Worm (Caenorhabditis elegans) whole organism, L4 larva: ENCODE measurements around the gene cec-1.

Experiments used
- F44E2.7 ChIP-seq: fragments of 200-800 bp; sonication (Bioruptor generic); IDR thresholded peaks from 2 replicates; pipeline ENCODE4 v2.1.2; 2022; ENCODE audit warnings: missing genetic modification characterization, missing compliant biosample characterization
- T26A8.4 ChIP-seq: fragments of 200-800 bp; sonication (Bioruptor generic); IDR thresholded peaks from 2 replicates; pipeline ENCODE4 v1.3.6; 2022; ENCODE audit warnings: missing genetic modification characterization, missing compliant biosample characterization
- Y48G9A.11 ChIP-seq: fragments of 200-800 bp; sonication (Bioruptor generic); IDR thresholded peaks from 2 replicates; pipeline ENCODE4 v1.3.6; 2022; ENCODE audit warnings: missing genetic modification reagents, missing genetic modification characterization, missing compliant biosample characterization
- Y5F2A.4 ChIP-seq: fragments of 200-800 bp; sonication (Bioruptor generic); optimal IDR thresholded peaks from 2 replicates; lab custom pipeline; 2018; ENCODE audit warnings: mild to moderate bottlenecking, missing genetic modification characterization, missing compliant biosample characterization
- aha-1 ChIP-seq: fragments of 150-350 bp; peaks from one replicate; lab custom pipeline; 2014; ENCODE audit warnings: missing biosample characterization, missing genetic modification characterization
- aly-2 ChIP-seq: sonication (generic microtip); optimal IDR thresholded peaks from 2 replicates; lab custom pipeline; 2018; ENCODE audit warnings: missing biosample characterization, missing genetic modification characterization
- ceh-62 ChIP-seq: sonication (generic microtip); optimal IDR thresholded peaks from 2 replicates; lab custom pipeline; 2017; ENCODE audit warnings: missing biosample characterization, missing genetic modification characterization
- ceh-82 ChIP-seq: sonication (generic microtip); optimal IDR thresholded peaks from 2 replicates; lab custom pipeline; 2017; ENCODE audit warnings: missing biosample characterization, missing genetic modification characterization
- daf-19 ChIP-seq: fragments of 200-800 bp; sonication (Bioruptor generic); conservative IDR thresholded peaks from 2 replicates; pipeline ENCODE4 v1.3.6; 2022; ENCODE audit warnings: missing genetic modification characterization, missing compliant biosample characterization
- daf-8 ChIP-seq: fragments of 200-800 bp; sonication (Bioruptor generic); IDR thresholded peaks from 2 replicates; pipeline ENCODE4 v1.3.6; 2022; ENCODE audit warnings: missing genetic modification characterization, missing compliant biosample characterization
- dmd-6 ChIP-seq: fragments of 200-800 bp; sonication (Bioruptor generic); IDR thresholded peaks from 2 replicates; pipeline ENCODE4 v1.3.6; 2022; ENCODE audit warnings: missing genetic modification reagents, missing genetic modification characterization, missing compliant biosample characterization
- fkh-10 ChIP-seq: fragments of 150-350 bp; optimal IDR thresholded peaks from 2 replicates; lab custom pipeline; 2014; ENCODE audit warnings: missing biosample characterization, missing genetic modification reagents, missing genetic modification characterization
- hlh-11 ChIP-seq: fragments of 200-800 bp; sonication (Bioruptor generic); optimal IDR thresholded peaks from 2 replicates; lab custom pipeline; 2018; ENCODE audit warnings: mild to moderate bottlenecking, missing genetic modification characterization, missing compliant biosample characterization
- hlh-30 ChIP-seq: sonication (generic microtip); optimal IDR thresholded peaks from 2 replicates; lab custom pipeline; 2017; ENCODE audit warnings: antibody characterized with exemption, mild to moderate bottlenecking, missing genetic modification characterization, missing compliant biosample characterization; ENCODE audit not compliant: insufficient read depth
- lin-38 ChIP-seq: fragments of 200-800 bp; sonication (Bioruptor generic); IDR thresholded peaks from 2 replicates; pipeline ENCODE4 v1.3.6; 2022; ENCODE audit warnings: missing genetic modification reagents, missing genetic modification characterization, missing compliant biosample characterization
- lsy-2 ChIP-seq, 2 experiments: fragments of 150-350 bp in 1 of 2; sonication (generic microtip) in 1 of 2; optimal IDR thresholded peaks; 2 replicates each; lab custom pipeline; 2014 to 2017; ENCODE audit warnings: missing biosample characterization in 2 of 2, missing genetic modification characterization in 2 of 2
- mdl-1 ChIP-seq, 2 experiments: fragments of 150-350 bp in 1 of 2; sonication (generic microtip) in 1 of 2; optimal IDR thresholded peaks; 2 replicates each; lab custom pipeline; 2014 to 2017; ENCODE audit warnings: missing biosample characterization in 2 of 2, missing genetic modification characterization in 2 of 2
- nhr-237 ChIP-seq: sonication (generic microtip); optimal IDR thresholded peaks from 2 replicates; lab custom pipeline; 2017; ENCODE audit warnings: missing biosample characterization, missing genetic modification characterization
- nhr-41 ChIP-seq: fragments of 200-800 bp; sonication (Bioruptor generic); IDR thresholded peaks from 2 replicates; pipeline ENCODE4 v1.3.6; 2022; ENCODE audit warnings: missing genetic modification reagents, missing genetic modification characterization, missing compliant biosample characterization
- nhr-76 ChIP-seq: fragments of 150-350 bp; optimal IDR thresholded peaks from 2 replicates; lab custom pipeline; 2014; ENCODE audit warnings: missing biosample characterization, missing genetic modification characterization
- nhr-77 ChIP-seq: fragments of 150-350 bp; optimal IDR thresholded peaks from 2 replicates; lab custom pipeline; 2014; ENCODE audit warnings: missing biosample characterization, missing genetic modification characterization
- php-3 ChIP-seq: fragments of 200-800 bp; sonication (Bioruptor generic); IDR thresholded peaks from 2 replicates; pipeline ENCODE4 v1.3.6; 2022; ENCODE audit warnings: missing genetic modification reagents, missing genetic modification characterization, missing compliant biosample characterization
- set-16 ChIP-seq: fragments of 200-800 bp; sonication (Bioruptor generic); IDR thresholded peaks from 2 replicates; pipeline ENCODE4 v1.3.6; 2022; ENCODE audit warnings: missing genetic modification reagents, missing genetic modification characterization, missing compliant biosample characterization
- skn-1 ChIP-seq: fragments of 150-350 bp; optimal IDR thresholded peaks from 2 replicates; lab custom pipeline; 2014; ENCODE audit warnings: missing biosample characterization, missing genetic modification characterization
- spr-1 ChIP-seq: sonication (generic microtip); optimal IDR thresholded peaks from 2 replicates; lab custom pipeline; 2016; ENCODE audit warnings: mild to moderate bottlenecking, missing genetic modification characterization, missing compliant biosample characterization
- unc-62 ChIP-seq, 3 experiments: fragments of 150-350 bp in 1 of 3; sonication (generic microtip); optimal IDR thresholded peaks in 2 of 3; peaks in 1 of 3; 1 replicate in 1 of 3; 2 replicates in 2 of 3; lab custom pipeline; 2014 to 2017; ENCODE audit warnings: missing biosample characterization in 3 of 3, missing genetic modification characterization in 3 of 3, missing genetic modification reagents in 3 of 3, missing genotype in 1 of 3
- ztf-11 ChIP-seq: fragments of 150-350 bp; optimal IDR thresholded peaks from 2 replicates; lab custom pipeline; 2014; ENCODE audit warnings: missing biosample characterization, missing genetic modification characterization

cec-1 gene

DNA sequence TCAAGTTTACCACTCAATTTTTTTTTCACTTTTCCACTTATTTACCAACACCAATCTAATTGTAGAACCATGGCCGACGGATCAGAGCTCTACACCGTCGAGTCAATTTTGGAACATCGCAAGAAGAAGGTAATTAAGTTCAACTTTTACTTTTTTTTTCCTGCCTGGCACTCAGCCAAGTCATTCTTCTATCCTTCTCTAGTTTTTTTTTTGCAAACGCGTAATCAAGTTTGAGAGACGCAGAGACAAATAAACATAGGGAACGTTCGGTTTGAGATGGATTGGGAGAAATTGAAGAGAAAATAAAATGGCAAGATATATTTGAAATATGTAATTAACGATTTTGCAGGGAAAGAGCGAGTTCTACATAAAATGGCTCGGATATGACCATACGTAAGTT, at the start of gene cec-1 (continued):
- TF ChIP-seq php-3 (GFP tag; lab: Robert Waterston, UW): no peak
- TF ChIP-seq daf-8 (GFP tag; lab: Robert Waterston, UW): no peak
- TF ChIP-seq F44E2.7 (GFP tag; lab: Robert Waterston, UW): no peak

DNA sequence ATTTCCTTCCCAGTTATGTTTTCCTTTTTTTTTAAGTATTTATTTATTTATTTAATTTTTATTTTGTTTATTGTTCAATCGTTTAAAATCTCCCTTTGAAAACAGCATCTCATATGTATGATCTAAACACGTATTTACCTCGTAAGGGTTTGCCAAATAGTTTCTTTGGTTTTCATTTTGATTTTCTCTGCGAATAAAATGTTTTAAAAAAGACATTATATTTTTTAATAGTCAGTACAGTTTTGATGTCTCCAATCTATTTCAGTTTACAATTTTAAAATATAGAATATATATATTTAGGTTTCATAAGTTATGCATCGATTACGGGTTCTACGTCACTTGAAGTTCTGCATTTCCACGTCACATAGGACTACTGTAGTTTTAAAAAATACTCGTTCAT, 45.5 kb upstream of the cec-1 start, which contains the start of gene R05D3.12:
Gene R05D3.12 (plus strand): TSS at position 301 of the 400 bp plus-strand sequence.
- TF ChIP-seq daf-19 (GFP tag; lab: Robert Waterston, UW): no peak

DNA sequence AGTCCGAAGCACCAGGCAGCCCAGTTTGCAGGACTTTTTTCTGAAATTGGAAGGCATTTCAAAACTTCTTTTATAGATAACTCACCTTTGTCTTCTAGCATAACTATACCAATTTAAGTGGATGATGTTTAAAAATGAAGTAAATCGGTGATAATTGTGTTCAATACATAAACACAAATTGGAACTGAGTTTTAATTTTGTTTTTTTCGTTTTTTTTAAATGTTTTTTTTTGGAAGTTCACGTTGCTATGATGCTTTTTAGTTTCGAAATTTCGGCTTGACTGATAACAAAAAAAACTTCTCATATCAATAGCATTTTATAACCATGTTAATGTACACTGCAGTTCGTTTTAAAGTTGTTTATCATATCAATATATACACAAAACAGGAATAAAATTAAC, 36.6 kb upstream of the cec-1 start, which contains the start of gene ZK353.4:
Gene ZK353.4 (minus strand): TSS at position 101 of the 400 bp plus-strand sequence.
- TF ChIP-seq nhr-41 (GFP tag; lab: Robert Waterston, UW) (no peak), set-16 (GFP tag; lab: Robert Waterston, UW) (no peak), lin-38 (no peak), ceh-62 (no peak)

DNA sequence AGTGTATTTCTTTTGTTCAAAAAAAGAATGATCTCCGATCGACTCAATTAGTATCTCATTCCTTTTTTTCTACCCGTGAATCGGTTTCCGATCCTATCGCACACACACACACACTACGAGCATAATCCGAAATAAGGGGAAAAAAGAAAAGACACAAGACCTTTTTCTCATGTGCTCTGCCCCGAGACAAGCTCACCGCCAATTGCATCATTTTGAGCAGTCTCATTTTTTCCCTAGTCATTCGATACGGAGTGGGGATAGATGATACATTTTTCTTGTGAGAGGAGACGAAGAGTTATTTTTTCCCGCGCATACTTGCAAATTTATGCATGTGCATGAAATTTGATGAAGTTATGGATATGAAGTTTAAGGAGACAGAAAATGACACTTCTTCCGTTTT, 33.8 kb upstream of the cec-1 start:
- TF ChIP-seq lsy-2 (tag; optimal IDR thresholded peaks at IDR 0.05; lab: Kevin White, UChicago) (peak; percentile 33 to 56), hlh-30 (tag; lab: Kevin White, UChicago) (peak; percentile 85), mdl-1 (tag; optimal IDR thresholded peaks at IDR 0.05; lab: Kevin White, UChicago) (peak in 1 of 2 experiments; percentile 28), aly-2 (tag; lab: Kevin White, UChicago) (no peak), Y48G9A.11 (GFP tag; lab: Robert Waterston, UW) (no peak), unc-62 (GFP tag; optimal IDR thresholded peaks at IDR 0.05 in 1 of 2; lab: Kevin White, UChicago) (peak in 1 of 2 experiments; percentile 4), unc-62 (tag; optimal IDR thresholded peaks at IDR 0.05; lab: Kevin White, UChicago) (no peak), dmd-6 (GFP tag; lab: Robert Waterston, UW) (peak; percentile 14; the same call in 1 of the 2 replicates), fkh-10 (GFP tag; lab: Kevin White, UChicago) (peak; percentile 27)

DNA sequence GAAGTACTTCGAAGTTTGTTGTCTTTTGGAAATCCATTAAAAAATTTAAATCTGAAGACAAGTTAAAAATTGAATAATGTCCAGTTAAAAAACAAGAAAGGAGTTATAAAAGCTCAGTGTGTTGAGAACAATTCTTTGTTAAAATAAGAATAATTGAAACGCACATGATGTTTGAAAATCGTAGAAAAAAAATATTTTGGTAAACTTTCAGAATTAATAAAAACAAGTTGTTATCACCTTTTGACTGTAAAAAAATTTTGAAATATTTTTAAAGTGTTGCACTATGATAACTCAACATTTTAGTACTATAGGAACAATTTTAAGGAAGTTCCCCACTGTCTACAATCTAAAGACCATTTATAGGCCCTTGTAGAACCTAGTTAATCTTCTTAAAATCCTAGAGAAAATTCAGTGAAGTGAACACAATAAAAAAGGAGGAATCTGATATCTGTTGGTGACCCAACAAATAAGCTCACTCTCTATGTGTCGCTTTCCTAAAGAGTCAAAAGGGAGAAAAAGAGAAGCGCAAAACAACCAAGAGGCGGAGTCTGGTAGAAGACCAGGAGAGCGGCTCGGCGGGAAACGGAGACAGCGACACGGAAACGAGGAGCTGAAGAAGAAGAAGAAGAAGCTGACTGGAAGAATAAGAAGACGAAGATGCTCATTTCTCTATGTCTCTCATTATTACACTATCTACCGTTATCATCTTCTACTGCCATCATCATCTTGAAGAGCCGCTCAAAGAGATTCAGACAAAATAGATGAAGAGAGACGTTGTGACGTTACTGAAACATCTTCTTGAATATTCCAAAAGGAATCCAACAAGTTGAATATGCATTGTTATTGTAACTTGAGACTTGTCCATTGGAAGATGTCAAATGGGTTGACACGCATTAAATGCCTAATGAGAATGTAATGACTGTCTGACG, 31.5 kb upstream of the cec-1 start, which contains the start of gene ZK353.10:
Gene ZK353.10 (minus strand): TSS at position 51 of the 929 bp plus-strand sequence.
- TF ChIP-seq set-16 (GFP tag; lab: Robert Waterston, UW): no peak
- TF ChIP-seq aha-1 (tag; lab: Kevin White, UChicago): peak; percentile 93
- peak in 1 of 2 experiments; percentile 26 for TF ChIP-seq unc-62 (GFP tag; optimal IDR thresholded peaks at IDR 0.05 in 1 of 2; lab: Kevin White, UChicago)
- no peak for TF ChIP-seq unc-62 (tag; optimal IDR thresholded peaks at IDR 0.05; lab: Kevin White, UChicago)
- no peak for TF ChIP-seq hlh-11
- TF ChIP-seq lsy-2 (tag; optimal IDR thresholded peaks at IDR 0.05; lab: Kevin White, UChicago): peak in 1 of 2 experiments; percentile 18

DNA sequence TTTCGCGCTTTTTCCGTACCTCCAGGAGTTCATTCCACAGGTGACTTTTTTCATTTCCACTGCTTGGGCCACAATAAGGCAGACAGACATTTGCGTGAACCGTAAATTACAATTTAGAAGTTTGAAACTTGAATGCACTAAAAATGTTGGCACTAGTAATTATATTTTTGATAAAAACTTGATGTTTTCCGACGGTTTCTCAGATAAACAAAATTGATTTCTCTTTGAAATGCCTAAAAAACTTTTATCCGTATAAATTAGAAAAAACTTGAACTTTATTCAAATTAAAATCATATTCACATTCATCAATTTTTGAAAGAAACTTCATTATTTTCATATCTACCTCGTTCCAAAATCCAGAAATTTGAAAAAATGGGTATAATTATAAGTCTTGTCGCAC, 30.4 kb upstream of the cec-1 start, which contains the start of gene ZK353.3:
Gene ZK353.3 (plus strand): TSS at position 301 of the 400 bp plus-strand sequence.
- TF ChIP-seq nhr-77 (tag; lab: Kevin White, UChicago) (no peak), skn-1 (tag; lab: Kevin White, UChicago) (no peak), spr-1 (tag; lab: Kevin White, UChicago) (no peak), ceh-82 (no peak), fkh-10 (GFP tag; lab: Kevin White, UChicago) (no peak), nhr-237 (no peak), aha-1 (tag; lab: Kevin White, UChicago) (no peak), nhr-76 (tag; lab: Kevin White, UChicago) (no peak), ztf-11 (no peak), Y5F2A.4 (GFP tag; lab: Kevin White, UChicago) (no peak), T26A8.4 (GFP tag; lab: Robert Waterston, UW) (no peak)
